Worm (Caenorhabditis elegans) whole organism, L4 larva: Measurements from ENCODE around the gene npp-5.
A peak's percentile ranks its signal among the peaks of the same experiment; 100 is the strongest.

Experiments used
- F37D6.2 ChIP-seq: sonication (generic microtip); optimal IDR thresholded peaks from 2 replicates; lab custom pipeline; 2016; ENCODE audit warnings: mild to moderate bottlenecking, missing genetic modification characterization, missing compliant biosample characterization
- R02D3.7 ChIP-seq: fragments of 150-350 bp; sonication (generic microtip); optimal IDR thresholded peaks from 3 replicates; lab custom pipeline; 2014; ENCODE audit warnings: missing biosample characterization, missing genetic modification characterization
- T20F7.1 ChIP-seq: fragments of 200-800 bp; sonication (Bioruptor generic); optimal IDR thresholded peaks from 2 replicates; lab custom pipeline; 2018; ENCODE audit warnings: mild to moderate bottlenecking, missing genetic modification characterization, missing compliant biosample characterization
- T26A8.4 ChIP-seq: fragments of 200-800 bp; sonication (Bioruptor generic); IDR thresholded peaks from 2 replicates; pipeline ENCODE4 v1.3.6; 2022; ENCODE audit warnings: missing genetic modification characterization, missing compliant biosample characterization
- Y105C5A.15 ChIP-seq: fragments of 200-800 bp; sonication (Bioruptor generic); IDR thresholded peaks from 2 replicates; pipeline ENCODE4 v1.3.6; 2022; ENCODE audit warnings: missing genetic modification characterization, missing compliant biosample characterization
- ZK546.5 ChIP-seq, 2 experiments: sonication (generic microtip); optimal IDR thresholded peaks; 2 replicates each; lab custom pipeline; 2017; ENCODE audit warnings: missing biosample characterization in 2 of 2, missing genetic modification characterization in 2 of 2
- aha-1 ChIP-seq: fragments of 150-350 bp; peaks from one replicate; lab custom pipeline; 2014; ENCODE audit warnings: missing biosample characterization, missing genetic modification characterization
- aly-2 ChIP-seq: sonication (generic microtip); optimal IDR thresholded peaks from 2 replicates; lab custom pipeline; 2018; ENCODE audit warnings: missing biosample characterization, missing genetic modification characterization
- arid-1 ChIP-seq: fragments of 200-800 bp; sonication (Bioruptor generic); conservative IDR thresholded peaks from 2 replicates; pipeline ENCODE4 v1.3.6; 2022; ENCODE audit warnings: missing genetic modification reagents, missing genetic modification characterization, missing compliant biosample characterization
- ceh-20 ChIP-seq: fragments of 200-800 bp; sonication (Bioruptor generic); IDR thresholded peaks from 2 replicates; pipeline ENCODE4 v1.3.6; 2022; ENCODE audit warnings: missing genetic modification reagents, missing genetic modification characterization, missing compliant biosample characterization
- ceh-28 ChIP-seq: fragments of 150-350 bp; optimal IDR thresholded peaks from 2 replicates; lab custom pipeline; 2014; ENCODE audit warnings: missing biosample characterization, missing genetic modification reagents, missing genetic modification characterization
- ceh-44 ChIP-seq: fragments of 200-800 bp; sonication (Bioruptor generic); IDR thresholded peaks from 2 replicates; pipeline ENCODE4 v1.3.6; 2022; ENCODE audit warnings: missing genetic modification reagents, missing genetic modification characterization, missing compliant biosample characterization
- ctbp-1 ChIP-seq: fragments of 200-800 bp; sonication (Bioruptor generic); IDR thresholded peaks from 2 replicates; pipeline ENCODE4 v1.3.6; 2022; ENCODE audit warnings: missing genetic modification reagents, missing genetic modification characterization, missing compliant biosample characterization
- daf-16 ChIP-seq, 3 experiments: sonication (generic microtip); optimal IDR thresholded peaks; 2 replicates each; lab custom pipeline; 2016 to 2017; ENCODE audit warnings: missing genetic modification characterization in 3 of 3, missing genetic modification reagents in 3 of 3, mild to moderate bottlenecking in 2 of 3, missing compliant biosample characterization in 2 of 3, missing biosample characterization in 1 of 3, moderate library complexity in 1 of 3
- daf-19 ChIP-seq: fragments of 200-800 bp; sonication (Bioruptor generic); conservative IDR thresholded peaks from 2 replicates; pipeline ENCODE4 v1.3.6; 2022; ENCODE audit warnings: missing genetic modification characterization, missing compliant biosample characterization
- daf-8 ChIP-seq: fragments of 200-800 bp; sonication (Bioruptor generic); IDR thresholded peaks from 2 replicates; pipeline ENCODE4 v1.3.6; 2022; ENCODE audit warnings: missing genetic modification characterization, missing compliant biosample characterization
- dmd-6 ChIP-seq: fragments of 200-800 bp; sonication (Bioruptor generic); IDR thresholded peaks from 2 replicates; pipeline ENCODE4 v1.3.6; 2022; ENCODE audit warnings: missing genetic modification reagents, missing genetic modification characterization, missing compliant biosample characterization
- dmd-9 ChIP-seq: fragments of 200-800 bp; sonication (Bioruptor generic); IDR thresholded peaks from 2 replicates; pipeline ENCODE4 v1.3.6; 2022; ENCODE audit warnings: missing genetic modification reagents, missing genetic modification characterization, missing compliant biosample characterization
- dpl-1 ChIP-seq: fragments of 150-350 bp; optimal IDR thresholded peaks from 2 replicates; lab custom pipeline; 2014; ENCODE audit warnings: missing biosample characterization, missing genetic modification reagents, missing genetic modification characterization
- egl-43 ChIP-seq: fragments of 200-800 bp; sonication (Bioruptor generic); IDR thresholded peaks from 2 replicates; pipeline ENCODE4 v1.3.6; 2022; ENCODE audit warnings: missing genetic modification reagents, missing genetic modification characterization, missing compliant biosample characterization
- fos-1 ChIP-seq: fragments of 150-350 bp; optimal IDR thresholded peaks from 2 replicates; lab custom pipeline; 2014; ENCODE audit warnings: missing biosample characterization, missing genetic modification characterization
- hif-1 ChIP-seq, 2 experiments: sonication (generic microtip); optimal IDR thresholded peaks; 2 replicates each; lab custom pipeline; 2016 to 2017; ENCODE audit warnings: missing compliant biosample characterization in 2 of 2, missing genetic modification characterization in 2 of 2, missing genetic modification reagents in 2 of 2, missing genotype in 2 of 2, mild to moderate bottlenecking in 1 of 2
- hmg-1.1 ChIP-seq: fragments of 200-800 bp; sonication (Bioruptor generic); IDR thresholded peaks from 2 replicates; pipeline ENCODE4 v1.3.6; 2022; ENCODE audit warnings: missing genetic modification reagents, missing genetic modification characterization, missing compliant biosample characterization
- jun-1 ChIP-seq: fragments of 150-350 bp; optimal IDR thresholded peaks from 2 replicates; lab custom pipeline; 2014; ENCODE audit warnings: missing biosample characterization, missing genetic modification reagents, missing genetic modification characterization
- lim-7 ChIP-seq: fragments of 200-800 bp; sonication (Bioruptor generic); IDR thresholded peaks from 2 replicates; pipeline ENCODE4 v1.3.6; 2022; ENCODE audit warnings: missing genetic modification characterization, missing compliant biosample characterization
- lin-13 ChIP-seq: fragments of 150-350 bp; optimal IDR thresholded peaks from 2 replicates; lab custom pipeline; 2014; ENCODE audit warnings: missing biosample characterization, missing genetic modification reagents, missing genetic modification characterization
- lin-15B ChIP-seq: fragments of 150-350 bp; sonication (generic microtip); optimal IDR thresholded peaks from 3 replicates; lab custom pipeline; 2014; ENCODE audit warnings: missing biosample characterization, missing genetic modification characterization
- lin-29 ChIP-seq: fragments of 200-800 bp; sonication (Bioruptor generic); IDR thresholded peaks from 2 replicates; pipeline ENCODE4 v1.3.6; 2022; ENCODE audit warnings: missing genetic modification reagents, missing genetic modification characterization, missing compliant biosample characterization
- madf-5 ChIP-seq, 2 experiments: fragments of 200-800 bp; sonication (Bioruptor generic); IDR thresholded peaks; 2 replicates each; pipeline ENCODE4 v1.3.6; 2022; ENCODE audit warnings: missing compliant biosample characterization in 2 of 2, missing genetic modification characterization in 2 of 2
- mdt-29 ChIP-seq: fragments of 200-800 bp; sonication (Bioruptor generic); IDR thresholded peaks from 2 replicates; pipeline ENCODE4 v1.3.6; 2022; ENCODE audit warnings: missing genetic modification reagents, missing genetic modification characterization, missing compliant biosample characterization
- mes-2 ChIP-seq: sonication (generic microtip); optimal IDR thresholded peaks from 2 replicates; lab custom pipeline; 2016; ENCODE audit warnings: missing genotype, mild to moderate bottlenecking, missing genetic modification characterization, missing compliant biosample characterization; ENCODE audit not compliant: poor library complexity, severe bottlenecking
- mxl-3 ChIP-seq: fragments of 200-800 bp; sonication (Bioruptor generic); optimal IDR thresholded peaks from 2 replicates; lab custom pipeline; 2018; ENCODE audit warnings: mild to moderate bottlenecking, missing genetic modification characterization, missing compliant biosample characterization
- nhr-10 ChIP-seq: fragments of 150-350 bp; optimal IDR thresholded peaks from 2 replicates; lab custom pipeline; 2014; ENCODE audit warnings: missing biosample characterization, missing genetic modification characterization
- nhr-25 ChIP-seq: sonication (generic microtip); optimal IDR thresholded peaks from 2 replicates; lab custom pipeline; 2017; ENCODE audit warnings: missing genetic modification characterization, mild to moderate bottlenecking, missing compliant biosample characterization, antibody characterized with exemption, moderate library complexity, borderline replicate concordance; ENCODE audit not compliant: insufficient read depth
- nhr-28 ChIP-seq: fragments of 150-350 bp; optimal IDR thresholded peaks from 2 replicates; lab custom pipeline; 2014; ENCODE audit warnings: missing biosample characterization, missing genetic modification characterization
- nhr-41 ChIP-seq: fragments of 200-800 bp; sonication (Bioruptor generic); IDR thresholded peaks from 2 replicates; pipeline ENCODE4 v1.3.6; 2022; ENCODE audit warnings: missing genetic modification reagents, missing genetic modification characterization, missing compliant biosample characterization
- nhr-42 ChIP-seq: fragments of 200-800 bp; sonication (Bioruptor generic); IDR thresholded peaks from 2 replicates; pipeline ENCODE4 v1.3.6; 2022; ENCODE audit warnings: missing genetic modification characterization, missing compliant biosample characterization
- nhr-48 ChIP-seq: sonication (generic microtip); optimal IDR thresholded peaks from 2 replicates; lab custom pipeline; 2016; ENCODE audit warnings: mild to moderate bottlenecking, missing genetic modification characterization, missing compliant biosample characterization
- nhr-77 ChIP-seq: fragments of 150-350 bp; optimal IDR thresholded peaks from 2 replicates; lab custom pipeline; 2014; ENCODE audit warnings: missing biosample characterization, missing genetic modification characterization
- pha-4 ChIP-seq, 2 experiments: fragments of 150-350 bp in 1 of 2; fragments of 200-800 bp in 1 of 2; sonication (Bioruptor generic) in 1 of 2; IDR thresholded peaks in 1 of 2; optimal IDR thresholded peaks in 1 of 2; 2 replicates each; pipeline versions ENCODE4 v1.3.6 to Lab custom; 2014 to 2022; ENCODE audit warnings: missing genetic modification characterization in 2 of 2, missing genetic modification reagents in 2 of 2, missing biosample characterization in 1 of 2, missing compliant biosample characterization in 1 of 2
- php-3 ChIP-seq: fragments of 200-800 bp; sonication (Bioruptor generic); IDR thresholded peaks from 2 replicates; pipeline ENCODE4 v1.3.6; 2022; ENCODE audit warnings: missing genetic modification reagents, missing genetic modification characterization, missing compliant biosample characterization
- pqm-1 ChIP-seq: sonication (generic microtip); optimal IDR thresholded peaks from 2 replicates; lab custom pipeline; 2017; ENCODE audit warnings: missing biosample characterization, missing genetic modification characterization
- sdz-12 ChIP-seq: fragments of 200-800 bp; sonication (Bioruptor generic); optimal IDR thresholded peaks from 2 replicates; lab custom pipeline; 2018; ENCODE audit warnings: mild to moderate bottlenecking, missing genetic modification characterization, missing compliant biosample characterization
- skn-1 ChIP-seq: fragments of 150-350 bp; optimal IDR thresholded peaks from 2 replicates; lab custom pipeline; 2014; ENCODE audit warnings: missing biosample characterization, missing genetic modification characterization
- snpc-1.2 ChIP-seq: fragments of 200-800 bp; sonication (Bioruptor generic); IDR thresholded peaks from 2 replicates; pipeline ENCODE4 v1.3.6; 2022; ENCODE audit warnings: missing genetic modification reagents, missing genetic modification characterization, missing compliant biosample characterization
- tag-97 ChIP-seq: fragments of 200-800 bp; sonication (Bioruptor generic); IDR thresholded peaks from 2 replicates; pipeline ENCODE4 v1.3.6; 2022; ENCODE audit warnings: missing genetic modification characterization, missing compliant biosample characterization
- tra-1 ChIP-seq: fragments of 200-800 bp; sonication (Bioruptor generic); IDR thresholded peaks from 2 replicates; pipeline ENCODE4 v1.3.6; 2022; ENCODE audit warnings: missing genetic modification reagents, missing genetic modification characterization, missing compliant biosample characterization
- vab-7 ChIP-seq: fragments of 200-800 bp; sonication (Bioruptor generic); IDR thresholded peaks from 2 replicates; pipeline ENCODE4 v1.3.6; 2022; ENCODE audit warnings: missing genetic modification reagents, missing genetic modification characterization, missing compliant biosample characterization
- zag-1 ChIP-seq: fragments of 150-350 bp; optimal IDR thresholded peaks from 2 replicates; lab custom pipeline; 2014; ENCODE audit warnings: missing biosample characterization, missing genetic modification characterization
- zip-11 ChIP-seq: fragments of 200-800 bp; sonication (Bioruptor generic); IDR thresholded peaks from 2 replicates; pipeline ENCODE4 v1.3.6; 2022; ENCODE audit warnings: missing genetic modification characterization, missing compliant biosample characterization
- zip-2 ChIP-seq: fragments of 150-350 bp; optimal IDR thresholded peaks from 2 replicates; lab custom pipeline; 2014; ENCODE audit warnings: missing biosample characterization, missing genetic modification characterization

Gene npp-5

DNA sequence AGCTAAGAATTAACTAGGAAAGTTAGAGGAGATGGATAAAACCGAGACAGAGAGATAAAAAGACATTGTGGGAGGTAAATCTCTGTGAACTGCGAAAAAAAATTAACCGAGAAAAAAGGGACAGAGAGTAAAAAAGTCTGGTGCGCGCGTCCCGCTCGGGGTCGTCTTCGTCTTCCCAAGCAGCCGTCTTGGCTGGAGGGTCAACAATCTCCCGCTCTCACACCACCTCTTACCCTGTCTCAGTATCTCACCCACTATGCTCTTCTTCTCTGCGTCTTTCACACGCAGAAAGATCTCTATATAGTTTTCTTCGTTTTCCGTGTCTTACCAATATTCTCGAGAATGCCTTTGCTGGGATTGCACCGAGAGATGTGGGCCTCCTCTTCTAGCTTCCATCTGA lies 33.1 kb upstream of the npp-5 start (continued):
- TF ChIP-seq tra-1 (GFP tag; lab: Robert Waterston, UW) (no peak), nhr-77 (tag; lab: Kevin White, UChicago) (peak; percentile 51), zip-2 (tag; lab: Kevin White, UChicago) (no peak), lin-15B (tag; lab: Kevin White, UChicago) (no peak), vab-7 (no peak; the same call in 1 of the 2 replicates), nhr-28 (tag; lab: Kevin White, UChicago) (peak; percentile 47), zag-1 (tag; lab: Kevin White, UChicago) (no peak), ctbp-1 (0 out of 2 replicates have a peak, but pooled peaks have one; percentile 42), nhr-48 (tag; lab: Kevin White, UChicago) (peak; percentile 6), lim-7 (GFP tag; lab: Robert Waterston, UW) (no peak), R02D3.7 (tag; lab: Kevin White, UChicago) (no peak), egl-43 (GFP tag; lab: Robert Waterston, UW) (no peak), mxl-3 (GFP tag; lab: Kevin White, UChicago) (peak; percentile 27), hmg-1.1 (peak; percentile 83), daf-8 (GFP tag; lab: Robert Waterston, UW) (no peak), dmd-9 (GFP tag; lab: Robert Waterston, UW) (no peak), mes-2 (peak; percentile 33), aha-1 (tag; lab: Kevin White, UChicago) (peak; percentile 91), lin-13 (GFP tag; lab: Kevin White, UChicago) (no peak), ZK546.5 (tag; optimal IDR thresholded peaks at IDR 0.05; lab: Kevin White, UChicago) (no peak), nhr-41 (GFP tag; lab: Robert Waterston, UW) (no peak), nhr-10 (tag; lab: Kevin White, UChicago) (no peak), sdz-12 (GFP tag; lab: Kevin White, UChicago) (no peak), nhr-42 (GFP tag; lab: Robert Waterston, UW) (no peak), nhr-25 (peak; percentile 5), dmd-6 (GFP tag; lab: Robert Waterston, UW) (peak; percentile 48), T20F7.1 (no peak), aly-2 (tag; lab: Kevin White, UChicago) (no peak), daf-16 (GFP tag; optimal IDR thresholded peaks at IDR 0.05; lab: Kevin White, UChicago) (no peak), daf-16 (tag; optimal IDR thresholded peaks at IDR 0.05; lab: Kevin White, UChicago) (peak; percentile 40), fos-1 (tag; lab: Kevin White, UChicago) (no peak), T26A8.4 (no peak), ceh-28 (tag; lab: Kevin White, UChicago) (no peak), jun-1 (tag; lab: Kevin White, UChicago) (no peak), arid-1 (GFP tag; lab: Robert Waterston, UW) (no peak), daf-19 (GFP tag; lab: Robert Waterston, UW) (no peak), ceh-20 (GFP tag; lab: Robert Waterston, UW) (no peak), snpc-1.2 (no peak), mdt-29 (GFP tag; lab: Robert Waterston, UW) (no peak), dpl-1 (GFP tag; lab: Kevin White, UChicago) (no peak), pqm-1 (tag; lab: Kevin White, UChicago) (no peak), Y105C5A.15 (GFP tag; lab: Robert Waterston, UW) (no peak), F37D6.2 (tag; lab: Kevin White, UChicago) (no peak), pha-4 (GFP tag; IDR thresholded peaks at IDR 0.05; lab: Robert Waterston, UW) (no peak), pha-4 (tag; optimal IDR thresholded peaks at IDR 0.05; lab: Kevin White, UChicago) (no peak), zip-11 (GFP tag; lab: Robert Waterston, UW) (no peak), skn-1 (tag; lab: Kevin White, UChicago) (no peak), ceh-44 (GFP tag; lab: Robert Waterston, UW) (no peak), madf-5 (GFP tag; IDR thresholded peaks at IDR 0.05; lab: Robert Waterston, UW) (no peak), lin-29 (GFP tag; lab: Robert Waterston, UW) (no peak), tag-97 (GFP tag; lab: Robert Waterston, UW) (no peak), hif-1 (tag; optimal IDR thresholded peaks at IDR 0.05; lab: Kevin White, UChicago) (peak in 1 of 2 experiments; percentile 16), php-3 (no peak)
